Worm (Caenorhabditis elegans) whole organism, midembryonic: Measurements from ENCODE around the gene C01G12.9.

ENCODE experiments used
- cog-1 ChIP-seq: sonication (generic microtip); optimal IDR thresholded peaks from 2 replicates; lab custom pipeline; 2016; ENCODE audit warnings: missing genetic modification characterization, missing compliant biosample characterization
- klf-2 ChIP-seq: fragments of 200-800 bp; sonication (Bioruptor generic); conservative IDR thresholded peaks from 2 replicates; pipeline ENCODE4 v1.3.6; 2022; ENCODE audit warnings: missing genetic modification reagents, missing genetic modification characterization, missing compliant biosample characterization
- med-1 ChIP-seq: sonication (generic microtip); optimal IDR thresholded peaks from 2 replicates; lab custom pipeline; 2017; ENCODE audit warnings: missing genetic modification characterization, mild to moderate bottlenecking, missing compliant biosample characterization, antibody characterized with exemption, missing genetic modification reagents; ENCODE audit not compliant: insufficient read depth
- ref-1 ChIP-seq: fragments of 200-800 bp; sonication (Bioruptor generic); conservative IDR thresholded peaks from 2 replicates; pipeline ENCODE4 v1.3.6; 2022; ENCODE audit warnings: missing genetic modification reagents, missing genetic modification characterization, missing compliant biosample characterization
- tab-1 ChIP-seq: fragments of 200-800 bp; sonication (Bioruptor generic); IDR thresholded peaks from 2 replicates; pipeline ENCODE4 v1.3.6; 2022; ENCODE audit warnings: missing genetic modification characterization, missing compliant biosample characterization
- ztf-29 ChIP-seq: fragments of 200-800 bp; sonication (Bioruptor generic); IDR thresholded peaks from 2 replicates; pipeline ENCODE4 v1.3.6; 2022; ENCODE audit warnings: missing genetic modification reagents, missing genetic modification characterization, missing compliant biosample characterization

DNA sequence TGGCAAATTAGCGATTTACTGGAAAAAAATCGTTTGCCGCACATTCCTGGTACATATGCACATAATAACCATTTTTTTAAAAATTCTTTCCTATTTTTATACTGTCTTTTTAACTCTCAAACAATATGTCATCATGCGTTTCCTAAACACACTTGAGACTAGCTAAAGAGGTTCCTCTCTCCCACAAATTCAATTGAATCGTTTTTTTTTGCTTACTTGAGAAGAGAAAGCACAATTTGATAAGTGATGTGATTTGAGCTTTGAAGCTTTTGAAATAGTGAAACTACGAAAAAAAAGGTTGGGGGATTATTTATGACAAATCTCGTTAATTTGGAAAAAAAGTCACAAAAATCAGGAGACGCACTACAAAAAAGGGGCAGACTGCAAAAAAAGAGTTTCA is 23.8 kb upstream of the C01G12.9 start:
- TF ChIP-seq klf-2 (GFP tag; lab: Robert Waterston, UW) = no peak
- no peak for TF ChIP-seq ref-1 (GFP tag; lab: Robert Waterston, UW)
- TF ChIP-seq ztf-29 (GFP tag; lab: Robert Waterston, UW) = no peak
- no peak for TF ChIP-seq cog-1 (tag; lab: Kevin White, UChicago)
- no peak for TF ChIP-seq tab-1
- no peak for TF ChIP-seq med-1 (GFP tag; lab: Kevin White, UChicago)
